Worm (Caenorhabditis elegans): Measurements from ENCODE around the gene sqv-8.

DNA sequence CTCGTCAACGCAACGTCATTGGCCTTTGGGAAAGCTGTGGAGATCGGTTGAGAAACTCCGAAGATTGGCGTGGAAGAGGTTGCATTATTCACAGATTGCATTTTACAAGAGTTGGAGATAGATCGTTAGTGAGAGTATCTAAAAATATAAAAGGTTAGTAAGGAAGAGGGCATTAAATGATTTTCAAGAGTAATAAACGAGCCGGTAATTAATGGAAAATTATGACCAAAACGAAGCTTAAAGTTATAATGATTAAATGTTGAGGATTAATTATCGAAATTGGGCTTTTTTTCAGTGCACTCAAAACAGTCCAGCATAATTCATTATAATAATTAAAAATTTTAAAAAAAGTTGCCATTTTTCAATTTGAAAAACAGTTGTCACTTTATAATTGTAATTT is 37.5 kb upstream of the sqv-8 start, which contains the start of gene pap-2:
- TF ChIP-seq snpc-4 (tag; optimal IDR thresholded peaks at IDR 0.05), result no peak
- no peak for TF ChIP-seq mep-1 (tag; optimal IDR thresholded peaks at IDR 0.05)
